Fruit fly (Drosophila melanogaster): Measurements from ENCODE around the gene vilya.

vilya gene

dm6 chrX:2703693-2704092 is 22.8 kb upstream of the vilya start, which contains the start of gene Ugalt (continued):
- TF ChIP-seq CG12155 (GFP tag; optimal IDR thresholded peaks at IDR 0.05): peak; percentile 100
- TF ChIP-seq ato (GFP tag; IDR thresholded peaks at IDR 0.05; ENCODE audit: partially characterized antibody): no peak
- peak; percentile 99 for TF ChIP-seq Vsx1 (GFP tag; optimal IDR thresholded peaks at IDR 0.05)
- TF ChIP-seq CG6254 (GFP tag; optimal IDR thresholded peaks at IDR 0.05): peak; percentile 99
- TF ChIP-seq B-H2 (GFP tag; optimal IDR thresholded peaks at IDR 0.05): peak; percentile 99
- TF ChIP-seq CG10959 (GFP tag; IDR thresholded peaks at IDR 0.05): peak; percentile 100
- peak; percentile 100 for TF ChIP-seq CG16779 (GFP tag; IDR thresholded peaks at IDR 0.05)
- peak; percentile 100 for TF ChIP-seq CG15011 (GFP tag; optimal IDR thresholded peaks at IDR 0.05)
- TF ChIP-seq lola (GFP tag; optimal IDR thresholded peaks at IDR 0.05): peak in 1 of 3 experiments; percentile 100
- peak; percentile 99 for TF ChIP-seq sug (tag; optimal IDR thresholded peaks at IDR 0.05)
- TF ChIP-seq CG4328 (GFP tag; optimal IDR thresholded peaks at IDR 0.05): peak; percentile 100
- TF ChIP-seq Bdp1 (GFP tag; optimal IDR thresholded peaks at IDR 0.05): peak; percentile 98
- TF ChIP-seq TFAM (GFP tag; optimal IDR thresholded peaks at IDR 0.05): peak; percentile 98
- TF ChIP-seq gcm2 (GFP tag; optimal IDR thresholded peaks at IDR 0.05): peak; percentile 100
- peak; percentile 99 for TF ChIP-seq CG33557 (GFP tag; optimal IDR thresholded peaks at IDR 0.05)
- peak; percentile 100 for TF ChIP-seq YL-1 (GFP tag; optimal IDR thresholded peaks at IDR 0.05)
- TF ChIP-seq Lim3 (GFP tag; IDR thresholded peaks at IDR 0.05): peak; percentile 100
- peak; percentile 100 for TF ChIP-seq CG4730 (GFP tag; IDR thresholded peaks at IDR 0.05)
- peak; percentile 99 for TF ChIP-seq psq (GFP tag; optimal IDR thresholded peaks at IDR 0.05)
- TF ChIP-seq CG10274 (GFP tag; optimal IDR thresholded peaks at IDR 0.05): peak; percentile 99
- TF ChIP-seq Dad (GFP tag; optimal IDR thresholded peaks at IDR 0.05): peak; percentile 100
- peak; percentile 100 for TF ChIP-seq p53 (GFP tag; optimal IDR thresholded peaks at IDR 0.05)
- peak; percentile 100 for TF ChIP-seq CG32772 (GFP tag; IDR thresholded peaks at IDR 0.05)
- TF ChIP-seq CG34422 (GFP tag; IDR thresholded peaks at IDR 0.05): peak; percentile 100
- TF ChIP-seq twi (tag; optimal IDR thresholded peaks at IDR 0.05): peak; percentile 100
- peak; percentile 51; the same call in 1 of the 3 replicates for TF ChIP-seq Opbp (GFP tag; IDR thresholded peaks at IDR 0.05; ENCODE audit: partially characterized antibody)
- TF ChIP-seq zfh1 (GFP tag; IDR thresholded peaks at IDR 0.05): peak; percentile 100
- TF ChIP-seq Hmx (GFP tag; optimal IDR thresholded peaks at IDR 0.05): peak; percentile 99
- peak; percentile 100 for TF ChIP-seq fd3F (GFP tag; optimal IDR thresholded peaks at IDR 0.05)
- no peak for TF ChIP-seq Tbp (GFP tag; optimal IDR thresholded peaks at IDR 0.05)
- TF ChIP-seq Oli (tag; optimal IDR thresholded peaks at IDR 0.05): peak; percentile 100
- TF ChIP-seq CG8290 (GFP tag; optimal IDR thresholded peaks at IDR 0.05): peak; percentile 100
- peak; percentile 98 to 100 for TF ChIP-seq CG8290 (tag; optimal IDR thresholded peaks at IDR 0.05)
- TF ChIP-seq ash1 (GFP tag; optimal IDR thresholded peaks at IDR 0.05): peak; percentile 100
- no peak for TF ChIP-seq lov (optimal IDR thresholded peaks at IDR 0.05)
- TF ChIP-seq lov (GFP tag; IDR thresholded peaks at IDR 0.05): peak; percentile 100
- peak; percentile 100 for TF ChIP-seq CG10366 (GFP tag; IDR thresholded peaks at IDR 0.05)
- peak; percentile 100 for TF ChIP-seq CG12744 (GFP tag; optimal IDR thresholded peaks at IDR 0.05)
- peak; percentile 100 for TF ChIP-seq MESR4 (GFP tag; optimal IDR thresholded peaks at IDR 0.05)
- TF ChIP-seq Aef1 (GFP tag; IDR thresholded peaks at IDR 0.05): peak; percentile 100
- TF ChIP-seq CG8478 (optimal IDR thresholded peaks at IDR 0.05): no peak
- no peak for TF ChIP-seq prd (optimal IDR thresholded peaks at IDR 0.05)
- TF ChIP-seq prd (GFP tag; IDR thresholded peaks at IDR 0.05): peak; percentile 100
- TF ChIP-seq CG15514 (GFP tag; optimal IDR thresholded peaks at IDR 0.05): peak; percentile 97
- peak; percentile 100 for TF ChIP-seq maf-S (GFP tag; optimal IDR thresholded peaks at IDR 0.05)
- TF ChIP-seq CG17829 (tag; optimal IDR thresholded peaks at IDR 0.05): peak; percentile 100
- peak; percentile 100 for TF ChIP-seq dysf (GFP tag; IDR thresholded peaks at IDR 0.05)
- TF ChIP-seq tgo (GFP tag; IDR thresholded peaks at IDR 0.05): peak; percentile 100
- TF ChIP-seq Max (GFP tag; optimal IDR thresholded peaks at IDR 0.05): peak; percentile 100
- no peak for TF ChIP-seq hbn (GFP tag; IDR thresholded peaks at IDR 0.05; ENCODE audit: partially characterized antibody)
- TF ChIP-seq CG17328 (GFP tag; IDR thresholded peaks at IDR 0.05): peak; percentile 100
- TF ChIP-seq CG12769 (tag; optimal IDR thresholded peaks at IDR 0.05): peak; percentile 100
